Worm (Caenorhabditis elegans): ENCODE measurements around the gene C29F5.8.

DNA sequence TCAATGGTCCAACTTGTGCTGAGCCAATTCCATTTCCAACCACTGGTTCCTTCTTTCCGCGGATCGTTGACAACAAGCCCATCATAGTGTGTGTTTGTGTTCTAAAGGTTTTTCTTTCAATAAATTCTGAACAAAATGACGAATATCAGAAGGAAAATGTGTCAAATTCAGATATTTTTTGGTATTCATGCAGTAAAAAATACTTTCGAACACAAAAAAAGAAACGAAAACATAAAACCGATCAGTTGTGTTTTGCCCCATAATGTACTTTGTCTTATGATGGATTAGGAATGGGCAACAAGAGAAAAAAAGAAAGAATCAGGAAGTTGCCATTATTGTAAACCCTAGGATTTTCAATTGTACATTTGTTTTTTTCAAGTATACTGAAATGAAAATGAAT is 3.0 kb downstream of the C29F5.8 start, which contains the start of gene glb-10:
- TF ChIP-seq K02D7.2 (tag; optimal IDR thresholded peaks at IDR 0.05) = no peak
- TF ChIP-seq pha-4 (tag; optimal IDR thresholded peaks at IDR 0.05) = no peak
- no peak for TF ChIP-seq lin-11 (tag; optimal IDR thresholded peaks at IDR 0.05)

All from whole organism, late embryonic.